Worm (Caenorhabditis elegans) whole organism, midembryonic: ENCODE measurements around the gene tag-30.
"Not testable (repeated sequence)": the region's sequence is repeated elsewhere in the genome, so short reads cannot be mapped to it uniquely, and the experiment has no call there.

Experiments
- klf-2 ChIP-seq: fragments of 200-800 bp; sonication (Bioruptor generic); conservative IDR thresholded peaks from 2 replicates; pipeline ENCODE4 v1.3.6; 2022; ENCODE audit warnings: missing genetic modification reagents, missing genetic modification characterization, missing compliant biosample characterization
- ztf-29 ChIP-seq: fragments of 200-800 bp; sonication (Bioruptor generic); IDR thresholded peaks from 2 replicates; pipeline ENCODE4 v1.3.6; 2022; ENCODE audit warnings: missing genetic modification reagents, missing genetic modification characterization, missing compliant biosample characterization

DNA sequence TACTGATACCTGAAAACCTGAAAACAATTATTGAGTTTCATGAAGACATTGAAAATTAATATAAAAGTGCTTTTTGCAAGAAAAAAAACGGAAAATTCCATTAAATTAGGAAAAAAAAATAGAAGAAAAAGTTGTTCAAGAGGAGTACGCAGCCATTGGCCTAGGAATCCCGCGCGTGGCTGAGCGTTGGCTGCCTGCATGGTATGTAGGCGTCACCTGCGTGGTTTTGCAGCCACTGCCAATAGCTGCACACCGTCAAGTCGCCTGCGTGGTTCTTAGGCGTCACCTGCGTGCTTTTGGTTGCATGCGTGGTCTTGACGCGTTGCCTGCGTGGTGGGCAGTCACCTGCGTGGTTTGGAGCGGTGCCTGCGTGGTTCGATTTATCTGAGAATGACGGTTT, 26.9 kb downstream of the tag-30 start, which contains the start of gene M117.6:
- not testable (repeated sequence) for TF ChIP-seq ztf-29; klf-2 (GFP tag; lab: Robert Waterston, UW)
